Fruit fly (Drosophila melanogaster) whole organism, embryonic: Measurements from ENCODE around the gene axo.

Source experiments
- Awh ChIP-seq: fragments of 200-800 bp; sonication (Bioruptor generic); IDR thresholded peaks from 2 replicates; pipeline ENCODE4, ENCODE4 v1.3.6; 2022; ENCODE audit warnings: missing biosample characterization, missing genetic modification characterization
- B-H1 ChIP-seq: fragments of 200-800 bp; sonication (Bioruptor generic); IDR thresholded peaks from 3 replicates; pipeline ENCODE4 v1.3.6; 2022; ENCODE audit warnings: missing biosample characterization, missing genetic modification characterization
- CG10147 ChIP-seq: fragments of 200-800 bp; sonication (Bioruptor generic); optimal IDR thresholded peaks from 2 replicates; lab custom pipeline; 2019; ENCODE audit warnings: missing biosample characterization, mild to moderate bottlenecking, missing genetic modification characterization, moderate library complexity
- CG10654 ChIP-seq: fragments of 200-800 bp; sonication (Bioruptor generic); optimal IDR thresholded peaks from 2 replicates; lab custom pipeline; 2016; ENCODE audit warnings: missing biosample characterization, missing genetic modification characterization
- CG10959 ChIP-seq: fragments of 200-800 bp; sonication (Bioruptor generic); IDR thresholded peaks from 2 replicates; pipeline ENCODE4 v1.3.6; 2022; ENCODE audit warnings: missing biosample characterization, missing genetic modification characterization
- CG13775 ChIP-seq: fragments of 200-800 bp; sonication (Bioruptor generic); optimal IDR thresholded peaks from 3 replicates; lab custom pipeline; 2017; ENCODE audit warnings: missing biosample characterization, mild to moderate bottlenecking, missing genetic modification characterization
- CG14710 ChIP-seq: fragments of 200-800 bp; sonication (Bioruptor generic); optimal IDR thresholded peaks from 3 replicates; lab custom pipeline; 2019; ENCODE audit warnings: missing biosample characterization, mild to moderate bottlenecking, missing genetic modification characterization, moderate library complexity
- CG15601 ChIP-seq: fragments of 200-800 bp; sonication (Bioruptor generic); optimal IDR thresholded peaks from 3 replicates; lab custom pipeline; 2019; ENCODE audit warnings: missing biosample characterization, mild to moderate bottlenecking, missing genetic modification characterization, moderate library complexity
- CG16815 ChIP-seq: fragments of 200-800 bp; sonication (Bioruptor generic); optimal IDR thresholded peaks from 3 replicates; lab custom pipeline; 2017; ENCODE audit warnings: missing biosample characterization, mild to moderate bottlenecking, missing genetic modification characterization
- CG17186 ChIP-seq: fragments of 200-800 bp; sonication (Bioruptor generic); optimal IDR thresholded peaks from 3 replicates; lab custom pipeline; 2017; ENCODE audit warnings: missing biosample characterization, missing genetic modification reagents, missing genetic modification characterization
- CG17385 ChIP-seq: fragments of 200-800 bp; sonication (Bioruptor generic); optimal IDR thresholded peaks from 3 replicates; lab custom pipeline; 2018; ENCODE audit warnings: missing biosample characterization, mild to moderate bottlenecking, missing genetic modification characterization
- CG2120 ChIP-seq: fragments of 200-800 bp; sonication (Bioruptor generic); optimal IDR thresholded peaks from 3 replicates; lab custom pipeline; 2016; ENCODE audit warnings: missing biosample characterization, missing genetic modification characterization
- CG2199 ChIP-seq: fragments of 200-800 bp; sonication (Bioruptor generic); IDR thresholded peaks from 3 replicates; pipeline ENCODE4 v1.3.6; 2022; ENCODE audit warnings: missing biosample characterization, missing genetic modification characterization
- CG31365 ChIP-seq: fragments of 200-800 bp; sonication (Bioruptor generic); optimal IDR thresholded peaks from 2 replicates; lab custom pipeline; 2018; ENCODE audit warnings: missing biosample characterization, mild to moderate bottlenecking, missing genetic modification characterization
- CG32532 ChIP-seq: fragments of 200-800 bp; sonication (Bioruptor generic); IDR thresholded peaks from 2 replicates; pipeline ENCODE4 v1.3.6; 2022; ENCODE audit warnings: missing biosample characterization, missing genetic modification characterization
- CG3407 ChIP-seq: fragments of 200-800 bp; sonication (Bioruptor generic); optimal IDR thresholded peaks from 2 replicates; lab custom pipeline; 2018; ENCODE audit warnings: missing biosample characterization, mild to moderate bottlenecking, missing genetic modification characterization
- CG3995 ChIP-seq: fragments of 200-800 bp; sonication (Bioruptor generic); optimal IDR thresholded peaks from 3 replicates; lab custom pipeline; 2016; ENCODE audit warnings: missing biosample characterization, missing genetic modification characterization
- CG8944 ChIP-seq: fragments of 200-800 bp; sonication (Bioruptor generic); optimal IDR thresholded peaks from 3 replicates; lab custom pipeline; 2016; ENCODE audit warnings: missing biosample characterization, missing genetic modification characterization
- Chrac-16 ChIP-seq: fragments of 200-800 bp; sonication (Bioruptor generic); optimal IDR thresholded peaks from 3 replicates; lab custom pipeline; 2016; ENCODE audit warnings: missing biosample characterization, missing genetic modification characterization
- Doc2 ChIP-seq: fragments of 200-800 bp; sonication (Bioruptor generic); IDR thresholded peaks from 2 replicates; pipeline ENCODE4 v1.3.6; 2022; ENCODE audit warnings: missing biosample characterization, missing genetic modification characterization
- Doc3 ChIP-seq: fragments of 200-800 bp; sonication (Bioruptor generic); IDR thresholded peaks from 3 replicates; pipeline ENCODE4 v1.3.6; 2022; ENCODE audit warnings: missing biosample characterization, missing genetic modification characterization; ENCODE audit not compliant: partially characterized antibody
- Ets65A ChIP-seq: fragments of 200-800 bp; sonication (Bioruptor generic); peaks from one replicate; lab custom pipeline; 2016; ENCODE audit warnings: missing biosample characterization, missing genetic modification characterization
- HLHmδ ChIP-seq: fragments of 200-800 bp; sonication (Bioruptor generic); optimal IDR thresholded peaks from 2 replicates; lab custom pipeline; 2018; ENCODE audit warnings: missing biosample characterization, mild to moderate bottlenecking, missing genetic modification characterization, moderate library complexity
- Hmx ChIP-seq: fragments of 200-800 bp; sonication (Bioruptor generic); optimal IDR thresholded peaks from 2 replicates; lab custom pipeline; 2016; ENCODE audit warnings: missing biosample characterization, missing genetic modification characterization
- MBD-R2 ChIP-seq: fragments of 200-800 bp; sonication (Bioruptor generic); IDR thresholded peaks from 2 replicates; pipeline ENCODE4 v1.3.6; 2022; ENCODE audit warnings: missing biosample characterization, missing genetic modification characterization
- Oli ChIP-seq: fragments of 200-800 bp; sonication (Bioruptor generic); optimal IDR thresholded peaks from 2 replicates; lab custom pipeline; 2018; ENCODE audit warnings: missing biosample characterization, mild to moderate bottlenecking, missing genetic modification characterization, moderate library complexity
- Ptx1 ChIP-seq: fragments of 200-800 bp; sonication (Bioruptor generic); IDR thresholded peaks from 2 replicates; pipeline ENCODE4 v1.3.6; 2022; ENCODE audit warnings: missing biosample characterization, missing genetic modification characterization
- Tbp ChIP-seq: fragments of >200 bp; optimal IDR thresholded peaks from 2 replicates; lab custom pipeline; 2018; ENCODE audit warnings: missing biosample characterization, missing genetic modification characterization
- caup ChIP-seq: fragments of 200-800 bp; sonication (Bioruptor generic); optimal IDR thresholded peaks from 3 replicates; lab custom pipeline; 2017; ENCODE audit warnings: missing biosample characterization, mild to moderate bottlenecking, missing genetic modification characterization, moderate library complexity; ENCODE audit not compliant: severe bottlenecking
- ci ChIP-seq: fragments of 200-800 bp; sonication (Bioruptor generic); IDR thresholded peaks from 3 replicates; pipeline ENCODE4 v1.3.6; 2022; ENCODE audit warnings: missing biosample characterization, missing genetic modification characterization
- crc ChIP-seq: fragments of 200-800 bp; sonication (Bioruptor generic); optimal IDR thresholded peaks from 2 replicates; lab custom pipeline; 2016; ENCODE audit warnings: missing biosample characterization, missing genetic modification characterization
- fd3F ChIP-seq: fragments of 200-800 bp; sonication (Bioruptor generic); optimal IDR thresholded peaks from 2 replicates; lab custom pipeline; 2018; ENCODE audit warnings: missing biosample characterization, mild to moderate bottlenecking, missing genetic modification characterization, moderate library complexity
- gro ChIP-seq: fragments of 200-800 bp; sonication (Bioruptor generic); optimal IDR thresholded peaks from 2 replicates; lab custom pipeline; 2016; ENCODE audit warnings: missing biosample characterization, missing genetic modification characterization
- gsb-n ChIP-seq: fragments of 200-800 bp; sonication (Bioruptor generic); optimal IDR thresholded peaks from 3 replicates; lab custom pipeline; 2018; ENCODE audit warnings: missing biosample characterization, mild to moderate bottlenecking, missing genetic modification characterization
- hkb ChIP-seq, 2 experiments: fragments of 200-800 bp in 1 of 2; fragments of >200 bp in 1 of 2; sonication (Bioruptor generic) in 1 of 2; IDR thresholded peaks in 1 of 2; optimal IDR thresholded peaks in 1 of 2; 2 replicates each; pipeline versions ENCODE4 v1.3.6 to Lab custom; 2017 to 2022; ENCODE audit warnings: missing biosample characterization in 1 of 2, missing genetic modification characterization in 1 of 2
- lab ChIP-seq: fragments of 200-800 bp; sonication (Bioruptor generic); optimal IDR thresholded peaks from 3 replicates; lab custom pipeline; 2017; ENCODE audit warnings: missing biosample characterization, missing genetic modification characterization, mild to moderate bottlenecking, moderate library complexity, missing genetic modification reagents
- lilli ChIP-seq: fragments of 200-800 bp; sonication (Bioruptor generic); optimal IDR thresholded peaks from 3 replicates; lab custom pipeline; 2016; ENCODE audit warnings: missing biosample characterization, missing genetic modification characterization
- otp ChIP-seq: fragments of 200-800 bp; sonication (Bioruptor generic); IDR thresholded peaks from 3 replicates; pipeline ENCODE4, ENCODE4 v1.3.6; 2022; ENCODE audit warnings: missing biosample characterization, missing genetic modification characterization
- pb ChIP-seq: fragments of 200-800 bp; sonication (Bioruptor generic); optimal IDR thresholded peaks from 3 replicates; lab custom pipeline; 2016; ENCODE audit warnings: missing biosample characterization, missing genetic modification characterization
- pnt ChIP-seq: fragments of 200-800 bp; sonication (Bioruptor generic); optimal IDR thresholded peaks from 3 replicates; lab custom pipeline; 2016; ENCODE audit warnings: missing biosample characterization, missing genetic modification characterization
- pum ChIP-seq: fragments of 200-800 bp; sonication (Bioruptor generic); optimal IDR thresholded peaks from 2 replicates; lab custom pipeline; 2016; ENCODE audit warnings: missing biosample characterization, missing genetic modification characterization
- ro ChIP-seq: fragments of 200-800 bp; sonication (Bioruptor generic); IDR thresholded peaks from 2 replicates; pipeline ENCODE4 v1.3.6; 2022; ENCODE audit warnings: missing biosample characterization, missing genetic modification characterization
- row ChIP-seq: fragments of 200-800 bp; sonication (Bioruptor generic); IDR thresholded peaks from 3 replicates; pipeline ENCODE4 v1.3.6; 2022; ENCODE audit warnings: missing biosample characterization, missing genetic modification characterization
- scrt ChIP-seq: fragments of 200-800 bp; sonication (Bioruptor generic); optimal IDR thresholded peaks from 2 replicates; lab custom pipeline; 2018; ENCODE audit warnings: missing biosample characterization, mild to moderate bottlenecking, missing genetic modification characterization, moderate library complexity
- sens ChIP-seq: fragments of 200-800 bp; sonication (Bioruptor generic); peaks from one replicate; lab custom pipeline; 2016; ENCODE audit warnings: missing biosample characterization, missing genetic modification characterization
- seq ChIP-seq: fragments of 200-800 bp; sonication (Bioruptor generic); IDR thresholded peaks from 2 replicates; pipeline ENCODE4 v1.3.6; 2022; ENCODE audit warnings: missing biosample characterization, missing genetic modification characterization
- shn ChIP-seq: fragments of 200-800 bp; sonication (Bioruptor generic); optimal IDR thresholded peaks from 3 replicates; lab custom pipeline; 2016; ENCODE audit warnings: missing biosample characterization, missing genetic modification characterization
- sob ChIP-seq: fragments of 200-800 bp; sonication (Bioruptor generic); IDR thresholded peaks from 2 replicates; pipeline ENCODE4 v1.3.6; 2022; ENCODE audit warnings: missing biosample characterization, missing genetic modification characterization
- stc ChIP-seq: fragments of 200-800 bp; sonication (Bioruptor generic); IDR thresholded peaks from 2 replicates; pipeline ENCODE4 v1.3.6; 2022; ENCODE audit warnings: missing biosample characterization, missing genetic modification characterization
- usp ChIP-seq: fragments of >200 bp; optimal IDR thresholded peaks from 2 replicates; lab custom pipeline; 2017; ENCODE audit warnings: missing biosample characterization, missing genetic modification characterization
- wdn ChIP-seq: fragments of 200-800 bp; sonication (Bioruptor generic); IDR thresholded peaks from 2 replicates; pipeline ENCODE4 v1.3.6; 2022; ENCODE audit warnings: missing biosample characterization, missing genetic modification characterization
- zf30C ChIP-seq: fragments of 200-800 bp; sonication (Bioruptor generic); optimal IDR thresholded peaks from 3 replicates; lab custom pipeline; 2018; ENCODE audit warnings: missing biosample characterization, mild to moderate bottlenecking, missing genetic modification characterization

axo gene

DNA sequence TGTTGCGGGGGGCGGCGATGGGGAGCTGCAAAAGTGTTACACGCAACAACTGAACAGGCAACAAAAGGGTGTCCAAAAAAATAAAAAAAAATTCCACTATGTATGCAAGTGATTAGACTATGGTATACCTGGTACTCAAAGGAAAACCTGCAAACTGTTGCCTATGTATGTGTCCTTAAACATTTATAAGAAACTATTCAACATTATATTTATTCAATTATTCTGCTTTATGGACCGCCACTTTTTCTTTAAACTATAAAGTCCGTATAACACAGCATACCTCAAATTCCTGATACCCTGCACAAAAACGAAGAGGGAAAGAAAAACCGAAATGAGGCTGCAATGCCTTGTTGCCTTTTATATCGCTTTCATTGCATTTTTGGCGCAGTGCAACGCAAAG lies 79.5 kb downstream of the axo start (continued):
- peak; percentile 6 for TF ChIP-seq CG13775 (GFP tag; lab: Kevin White, UChicago)
- peak; percentile 45; the same call in 1 of the 3 replicates for TF ChIP-seq row (GFP tag; lab: Robert Waterston, UW)
- no peak for TF ChIP-seq CG2120 (GFP tag; lab: Kevin White, UChicago)
- no peak for TF ChIP-seq CG31365 (tag; lab: Kevin White, UChicago)
- no peak for TF ChIP-seq Hmx (GFP tag; lab: Kevin White, UChicago)
- TF ChIP-seq shn (GFP tag; lab: Kevin White, UChicago), result no peak
- no peak for TF ChIP-seq Doc2 (GFP tag; lab: Robert Waterston, UW)
- TF ChIP-seq seq (GFP tag; lab: Robert Waterston, UW), result no peak
- TF ChIP-seq stc (GFP tag; lab: Robert Waterston, UW), result peak; percentile 69
- 0 out of 3 replicates have a peak, but pooled peaks have one; percentile 39 for TF ChIP-seq CG2199
- peak; percentile 73 for TF ChIP-seq CG10959
- peak; percentile 34 for TF ChIP-seq lab (GFP tag; lab: Kevin White, UChicago)
- no peak for TF ChIP-seq pb
- TF ChIP-seq Doc3 (GFP tag; lab: Robert Waterston, UW), result no peak
- peak; percentile 26; the same call in 1 of the 2 replicates for TF ChIP-seq sob (GFP tag; lab: Robert Waterston, UW)
- peak; percentile 7 for TF ChIP-seq lilli
- TF ChIP-seq pnt (GFP tag; lab: Kevin White, UChicago), result peak; percentile 9
- no peak for TF ChIP-seq pum (GFP tag; lab: Kevin White, UChicago)
- TF ChIP-seq CG3995, result no peak
- peak; percentile 87 for TF ChIP-seq Ets65A (GFP tag; lab: Kevin White, UChicago)
- TF ChIP-seq Awh (GFP tag; lab: Robert Waterston, UW), result peak; percentile 72
- TF ChIP-seq Ptx1 (GFP tag; lab: Robert Waterston, UW), result peak; percentile 76
- TF ChIP-seq zf30C (GFP tag; lab: Kevin White, UChicago), result no peak
- no peak for TF ChIP-seq wdn (GFP tag; lab: Robert Waterston, UW)
- no peak for TF ChIP-seq MBD-R2 (GFP tag; lab: Robert Waterston, UW)
- peak; percentile 0 for TF ChIP-seq Chrac-16 (GFP tag; lab: Kevin White, UChicago)
- no peak for TF ChIP-seq usp (GFP tag; lab: Kevin White, UChicago)
- no peak for TF ChIP-seq CG17186
- no peak for TF ChIP-seq CG32532 (GFP tag; lab: Robert Waterston, UW)
- TF ChIP-seq otp (GFP tag; lab: Robert Waterston, UW), result peak; percentile 46; the same call in 1 of the 3 replicates
- TF ChIP-seq B-H1 (GFP tag; lab: Robert Waterston, UW), result peak; percentile 64
- TF ChIP-seq HLHmδ (GFP tag; lab: Kevin White, UChicago), result no peak
- peak; percentile 36; the same call in 1 of the 2 replicates for TF ChIP-seq ro
- TF ChIP-seq caup (GFP tag; lab: Kevin White, UChicago), result no peak
- TF ChIP-seq CG10147 (GFP tag; lab: Kevin White, UChicago), result no peak
- TF ChIP-seq gsb-n, result peak; percentile 38
- peak; percentile 29 for TF ChIP-seq CG15601 (tag; lab: Kevin White, UChicago)
- no peak for TF ChIP-seq Tbp (GFP tag; lab: Kevin White, UChicago)
- no peak for TF ChIP-seq crc (GFP tag; lab: Kevin White, UChicago)
- peak; percentile 56 for TF ChIP-seq Oli
- peak; percentile 53 for TF ChIP-seq CG14710 (tag; lab: Kevin White, UChicago)
- peak; percentile 11 for TF ChIP-seq CG8944 (GFP tag; lab: Kevin White, UChicago)
- TF ChIP-seq ci (GFP tag; lab: Robert Waterston, UW), result peak; percentile 61; the same call in 2 of the 3 replicates
- no peak for TF ChIP-seq CG3407 (GFP tag; lab: Kevin White, UChicago)
- TF ChIP-seq fd3F (GFP tag; lab: Kevin White, UChicago), result no peak
- TF ChIP-seq gro (GFP tag; lab: Kevin White, UChicago), result no peak
- peak; percentile 91 for TF ChIP-seq sens
- TF ChIP-seq CG17385 (GFP tag; lab: Kevin White, UChicago), result no peak
- TF ChIP-seq scrt (GFP tag; lab: Kevin White, UChicago), result no peak
- TF ChIP-seq hkb (optimal IDR thresholded peaks at IDR 0.05; lab: Kevin White, UChicago), result no peak
- TF ChIP-seq hkb (GFP tag; IDR thresholded peaks at IDR 0.05; lab: Robert Waterston, UW), result peak; percentile 62
- peak; percentile 38 for TF ChIP-seq CG10654 (GFP tag; lab: Kevin White, UChicago)
- peak; percentile 12 for TF ChIP-seq CG16815
